Worm (Caenorhabditis elegans) whole organism, L3 larva: Measurements from ENCODE around the gene C54E4.12.
A peak's percentile ranks its signal among the peaks of the same experiment; 100 is the strongest.

Experiments
- ama-1 ChIP-seq: fragments of 150-350 bp; optimal IDR thresholded peaks from 2 replicates; lab custom pipeline; 2018
- jun-1 ChIP-seq: fragments of 150-350 bp; optimal IDR thresholded peaks from 2 replicates; lab custom pipeline; 2014; ENCODE audit warnings: missing biosample characterization, missing genetic modification reagents, missing genetic modification characterization
- mdl-1 ChIP-seq: fragments of 150-350 bp; optimal IDR thresholded peaks from 2 replicates; lab custom pipeline; 2014; ENCODE audit warnings: missing biosample characterization, missing genetic modification characterization
- mml-1 ChIP-seq: fragments of 150-350 bp; sonication (generic microtip); optimal IDR thresholded peaks from 3 replicates; lab custom pipeline; 2014; ENCODE audit warnings: missing biosample characterization, missing genetic modification characterization
- nhr-77 ChIP-seq: fragments of 150-350 bp; optimal IDR thresholded peaks from 2 replicates; lab custom pipeline; 2014; ENCODE audit warnings: missing biosample characterization, missing genetic modification characterization
- pha-4 ChIP-seq: fragments of 150-350 bp; optimal IDR thresholded peaks from 2 replicates; lab custom pipeline; 2014; ENCODE audit warnings: missing biosample characterization, missing genetic modification reagents, missing genetic modification characterization
- unc-39 ChIP-seq: sonication (generic microtip); optimal IDR thresholded peaks from 4 replicates; lab custom pipeline; 2017; ENCODE audit warnings: missing biosample characterization, missing genetic modification characterization
- zag-1 ChIP-seq: fragments of 150-350 bp; optimal IDR thresholded peaks from 2 replicates; lab custom pipeline; 2014; ENCODE audit warnings: missing biosample characterization, missing genetic modification characterization

ce11 chrIV:2168514-2168913 lies 28.1 kb upstream of the C54E4.12 start, which contains the start of gene C54E4.4:
- peak; percentile 87 for TF ChIP-seq pha-4 (tag; lab: Kevin White, UChicago)
- TF ChIP-seq ama-1 (lab: Kevin White, UChicago) = no peak
- no peak for TF ChIP-seq mdl-1 (tag; lab: Kevin White, UChicago)
- no peak for TF ChIP-seq nhr-77 (tag; lab: Kevin White, UChicago)
- no peak for TF ChIP-seq jun-1
- no peak for TF ChIP-seq unc-39
- TF ChIP-seq mml-1 (tag; lab: Kevin White, UChicago) = no peak
- TF ChIP-seq zag-1 (tag; lab: Kevin White, UChicago) = no peak
